Worm (Caenorhabditis elegans): Measurements from ENCODE around the gene klc-2.

The klc-2 gene

ce11 chrV:5576008-5576407 lies 5.2 kb downstream of the klc-2 start (continued):
- TF ChIP-seq gei-17 (GFP tag; optimal IDR thresholded peaks at IDR 0.05) (peak; percentile 14), nhr-80 (tag; optimal IDR thresholded peaks at IDR 0.05) (peak; percentile 66), tbx-9 (tag; optimal IDR thresholded peaks at IDR 0.05; ENCODE audit: borderline replicate concordance) (no peak), nhr-90 (tag; optimal IDR thresholded peaks at IDR 0.05) (peak; percentile 32), rpc-1 (optimal IDR thresholded peaks at IDR 0.05) (peak; percentile 61), rpc-1 (tag; optimal IDR thresholded peaks at IDR 0.05) (peak; percentile 42), tbp1 (GFP tag; optimal IDR thresholded peaks at IDR 0.05) (peak; percentile 27), ets-4 (GFP tag; optimal IDR thresholded peaks at IDR 0.05) (no peak), Y56A3A.18 (GFP tag; IDR thresholded peaks at IDR 0.05) (no peak)

ce11 chrV:5571691-5572090 lies 9.5 kb downstream of the klc-2 start:
- TF ChIP-seq ZK185.1 (tag; optimal IDR thresholded peaks at IDR 0.05; ENCODE audit: poor library complexity, severe bottlenecking) (no peak), lin-54 (GFP tag; optimal IDR thresholded peaks at IDR 0.05) (no peak), sea-2 (GFP tag; IDR thresholded peaks at IDR 0.05) (no peak), lin-26 (GFP tag; IDR thresholded peaks at IDR 0.05) (no peak), F10E7.11 (tag; optimal IDR thresholded peaks at IDR 0.05) (no peak), bed-1 (GFP tag; IDR thresholded peaks at IDR 0.05) (no peak), T07F8.4 (tag; optimal IDR thresholded peaks at IDR 0.05) (no peak), snpc-4 (GFP tag; optimal IDR thresholded peaks at IDR 0.05) (no peak), snpc-4 (tag; optimal IDR thresholded peaks at IDR 0.05) (no peak), Y53G8AR.9 (GFP tag; conservative IDR thresholded peaks at IDR 0.05) (no peak), madf-8 (GFP tag; conservative IDR thresholded peaks at IDR 0.05) (no peak), nhr-27 (tag; optimal IDR thresholded peaks at IDR 0.05) (no peak), hmg-20 (GFP tag; IDR thresholded peaks at IDR 0.05) (no peak), ceh-58 (GFP tag; IDR thresholded peaks at IDR 0.05) (no peak), madf-6 (GFP tag; IDR thresholded peaks at IDR 0.05) (no peak), tbp1 (GFP tag; optimal IDR thresholded peaks at IDR 0.05) (no peak), die-1 (tag; optimal IDR thresholded peaks at IDR 0.05) (no peak), C06A6.2 (GFP tag; conservative IDR thresholded peaks at IDR 0.05) (no peak), mel-28 (tag; optimal IDR thresholded peaks at IDR 0.05; ENCODE audit: borderline replicate concordance) (no peak), cebp-2 (GFP tag; IDR thresholded peaks at IDR 0.05) (no peak), F22D6.2 (tag; optimal IDR thresholded peaks at IDR 0.05) (no peak)

- TF ChIP-seq repo-1 (tag; optimal IDR thresholded peaks at IDR 0.05) (no peak), ceh-27 (GFP tag; optimal IDR thresholded peaks at IDR 0.05) (no peak), D2030.7 (GFP tag; IDR thresholded peaks at IDR 0.05) (no peak), sdz-38 (tag; optimal IDR thresholded peaks at IDR 0.05) (no peak), ceh-79 (tag; optimal IDR thresholded peaks at IDR 0.05) (no peak)
Measured at ce11 chrV:5570433-5570832, 10.8 kb downstream of the klc-2 start, which contains the start of gene glb-6. Gene glb-6, minus strand, starts transcription at chrV:5570533.

ce11 chrV:5567119-5567518 lies 14.1 kb downstream of the klc-2 start, which contains the start of gene C18C4.7:
Gene C18C4.7, minus strand, starts transcription at chrV:5567219.
- TF ChIP-seq madf-8 (GFP tag; conservative IDR thresholded peaks at IDR 0.05) = no peak

ce11 chrV:5559882-5560281 lies 21.3 kb downstream of the klc-2 start:
- no peak for TF ChIP-seq nhr-179 (tag; optimal IDR thresholded peaks at IDR 0.05)
- TF ChIP-seq B0019.2 (GFP tag; conservative IDR thresholded peaks at IDR 0.05) = no peak
- peak; percentile 95 for TF ChIP-seq nhr-80 (tag; optimal IDR thresholded peaks at IDR 0.05)
- no peak for TF ChIP-seq ZK185.1 (tag; optimal IDR thresholded peaks at IDR 0.05; ENCODE audit: poor library complexity, severe bottlenecking)
- TF ChIP-seq ets-4 (GFP tag; optimal IDR thresholded peaks at IDR 0.05) = peak; percentile 80
- TF ChIP-seq hmg-20 (GFP tag; IDR thresholded peaks at IDR 0.05) = no peak
- TF ChIP-seq gei-17 (GFP tag; optimal IDR thresholded peaks at IDR 0.05) = no peak
- TF ChIP-seq repo-1 (tag; optimal IDR thresholded peaks at IDR 0.05) = no peak
- peak; percentile 27 to 44 for TF ChIP-seq let-607 (tag; optimal IDR thresholded peaks at IDR 0.05)
- TF ChIP-seq F33H1.4 (GFP tag; IDR thresholded peaks at IDR 0.05) = no peak
- no peak for TF ChIP-seq F10E7.11 (tag; optimal IDR thresholded peaks at IDR 0.05)
- no peak for TF ChIP-seq xnd-1 (tag; optimal IDR thresholded peaks at IDR 0.05)
- peak; percentile 2 for TF ChIP-seq ztf-22 (GFP tag; optimal IDR thresholded peaks at IDR 0.05)
- TF ChIP-seq zfh-2 (GFP tag; conservative IDR thresholded peaks at IDR 0.05) = no peak
- TF ChIP-seq ceh-27 (GFP tag; optimal IDR thresholded peaks at IDR 0.05) = no peak
- TF ChIP-seq egl-44 (GFP tag; IDR thresholded peaks at IDR 0.05) = no peak
- TF ChIP-seq nhr-27 (tag; optimal IDR thresholded peaks at IDR 0.05) = no peak
- TF ChIP-seq B0035.1 (tag; optimal IDR thresholded peaks at IDR 0.05) = no peak
- TF ChIP-seq rpc-1 (optimal IDR thresholded peaks at IDR 0.05) = no peak
- no peak for TF ChIP-seq rpc-1 (tag; optimal IDR thresholded peaks at IDR 0.05)
